Fruit fly (Drosophila melanogaster) whole organism, embryonic: ENCODE measurements around the gene Dic61B.
A peak's percentile ranks its signal among the peaks of the same experiment; 100 is the strongest.

Experiments
- C15 ChIP-seq: fragments of 200-800 bp; sonication (Bioruptor generic); IDR thresholded peaks from 3 replicates; pipeline ENCODE4 v1.3.6; 2022; ENCODE audit warnings: missing biosample characterization, missing genetic modification characterization
- CG1024 ChIP-seq: fragments of 200-800 bp; sonication (Bioruptor generic); IDR thresholded peaks from 2 replicates; pipeline ENCODE4 v1.3.6; 2022; ENCODE audit warnings: missing biosample characterization, missing genetic modification characterization
- CG12219 ChIP-seq: fragments of 200-800 bp; sonication (Bioruptor generic); optimal IDR thresholded peaks from 3 replicates; lab custom pipeline; 2018; ENCODE audit warnings: missing biosample characterization, mild to moderate bottlenecking, missing genetic modification characterization
- CG12659 ChIP-seq: fragments of 200-800 bp; sonication (Bioruptor generic); optimal IDR thresholded peaks from 3 replicates; lab custom pipeline; 2017; ENCODE audit warnings: mild to moderate bottlenecking, missing biosample characterization, missing genetic modification reagents, missing genetic modification characterization
- CG12769 ChIP-seq: fragments of 200-800 bp; sonication (Bioruptor generic); optimal IDR thresholded peaks from 2 replicates; lab custom pipeline; 2019; ENCODE audit warnings: missing biosample characterization, mild to moderate bottlenecking, missing genetic modification characterization, moderate library complexity
- CG13123 ChIP-seq: fragments of 200-800 bp; sonication (Bioruptor generic); optimal IDR thresholded peaks from 2 replicates; lab custom pipeline; 2016; ENCODE audit warnings: missing biosample characterization, missing genetic modification characterization
- CG14441 ChIP-seq: fragments of 200-800 bp; sonication (Bioruptor generic); IDR thresholded peaks from 2 replicates; pipeline ENCODE4 v1.3.6; 2022; ENCODE audit warnings: missing biosample characterization, missing genetic modification characterization
- CG1647 ChIP-seq: fragments of 200-800 bp; sonication (Bioruptor generic); optimal IDR thresholded peaks from 3 replicates; lab custom pipeline; 2016; ENCODE audit warnings: missing biosample characterization, missing genetic modification characterization
- CG17568 ChIP-seq: fragments of 200-800 bp; sonication (Bioruptor generic); optimal IDR thresholded peaks from 2 replicates; lab custom pipeline; 2018; ENCODE audit warnings: missing biosample characterization, mild to moderate bottlenecking, missing genetic modification characterization, moderate library complexity
- CG17912 ChIP-seq: fragments of 200-800 bp; sonication (Bioruptor generic); optimal IDR thresholded peaks from 2 replicates; lab custom pipeline; 2018; ENCODE audit warnings: missing biosample characterization, mild to moderate bottlenecking, missing genetic modification characterization
- CG2120 ChIP-seq: fragments of 200-800 bp; sonication (Bioruptor generic); optimal IDR thresholded peaks from 3 replicates; lab custom pipeline; 2016; ENCODE audit warnings: missing biosample characterization, missing genetic modification characterization
- CG30020 ChIP-seq: fragments of 200-800 bp; optimal IDR thresholded peaks from 2 replicates; lab custom pipeline; 2019; ENCODE audit warnings: missing biosample characterization, mild to moderate bottlenecking, missing genetic modification characterization, moderate library complexity
- CG31224 ChIP-seq: fragments of 200-800 bp; sonication (Bioruptor generic); IDR thresholded peaks from 2 replicates; pipeline ENCODE4 v1.3.6; 2022; ENCODE audit warnings: missing biosample characterization, missing genetic modification characterization
- CG3281 ChIP-seq: fragments of 200-800 bp; sonication (Bioruptor generic); optimal IDR thresholded peaks from 3 replicates; lab custom pipeline; 2017; ENCODE audit warnings: missing biosample characterization, mild to moderate bottlenecking, missing genetic modification characterization
- CG34376 ChIP-seq: fragments of 200-800 bp; sonication (Bioruptor generic); optimal IDR thresholded peaks from 2 replicates; lab custom pipeline; 2018; ENCODE audit warnings: missing biosample characterization, mild to moderate bottlenecking, missing genetic modification characterization
- CG4617 ChIP-seq: fragments of 200-800 bp; sonication (Bioruptor generic); optimal IDR thresholded peaks from 3 replicates; lab custom pipeline; 2016; ENCODE audit warnings: missing biosample characterization, missing genetic modification characterization, borderline replicate concordance
- CG4730 ChIP-seq: fragments of 200-800 bp; sonication (Bioruptor generic); IDR thresholded peaks from 2 replicates; pipeline ENCODE4 v1.3.6; 2022; ENCODE audit warnings: missing biosample characterization, missing genetic modification characterization
- CG5245 ChIP-seq: fragments of 200-800 bp; sonication (Bioruptor generic); optimal IDR thresholded peaks from 3 replicates; lab custom pipeline; 2016; ENCODE audit warnings: missing biosample characterization, missing genetic modification characterization
- CG6654 ChIP-seq: fragments of 200-800 bp; sonication (Bioruptor generic); optimal IDR thresholded peaks from 2 replicates; lab custom pipeline; 2017; ENCODE audit warnings: missing biosample characterization, mild to moderate bottlenecking, missing genetic modification characterization
- CG6854 ChIP-seq: fragments of 200-800 bp; sonication (Bioruptor generic); optimal IDR thresholded peaks from 3 replicates; lab custom pipeline; 2017; ENCODE audit warnings: missing biosample characterization, mild to moderate bottlenecking, missing genetic modification characterization
- CG7372 ChIP-seq: fragments of 200-800 bp; sonication (Bioruptor generic); IDR thresholded peaks from 2 replicates; pipeline ENCODE4 v1.3.6; 2022; ENCODE audit warnings: missing biosample characterization, missing genetic modification characterization
- CG8359 ChIP-seq: fragments of 200-800 bp; sonication (Bioruptor generic); optimal IDR thresholded peaks from 2 replicates; lab custom pipeline; 2017; ENCODE audit warnings: missing biosample characterization, mild to moderate bottlenecking, missing genetic modification characterization, borderline replicate concordance
- CG9797 ChIP-seq: fragments of 200-800 bp; sonication (Bioruptor generic); optimal IDR thresholded peaks from 3 replicates; lab custom pipeline; 2018; ENCODE audit warnings: missing biosample characterization, mild to moderate bottlenecking, missing genetic modification characterization
- CG9932 ChIP-seq: fragments of 200-800 bp; sonication (Bioruptor generic); IDR thresholded peaks from 2 replicates; pipeline ENCODE4 v1.3.6; 2022; ENCODE audit warnings: missing biosample characterization, missing genetic modification characterization
- D19B ChIP-seq: fragments of 200-800 bp; sonication (Bioruptor generic); optimal IDR thresholded peaks from 2 replicates; lab custom pipeline; 2017; ENCODE audit warnings: missing biosample characterization, mild to moderate bottlenecking, missing genetic modification characterization
- Fer2 ChIP-seq: fragments of 200-800 bp; sonication (Bioruptor generic); optimal IDR thresholded peaks from 2 replicates; lab custom pipeline; 2018; ENCODE audit warnings: missing biosample characterization, mild to moderate bottlenecking, missing genetic modification characterization, moderate library complexity
- Hr51 ChIP-seq, 2 experiments: fragments of 200-800 bp; sonication (Bioruptor generic); optimal IDR thresholded peaks; 2 replicates in 1 of 2; 3 replicates in 1 of 2; lab custom pipeline; 2016 to 2018; ENCODE audit warnings: missing biosample characterization in 2 of 2, missing genetic modification characterization in 2 of 2, mild to moderate bottlenecking in 1 of 2, moderate library complexity in 1 of 2
- Kr ChIP-seq: fragments of 200-800 bp; sonication (Bioruptor generic); optimal IDR thresholded peaks from 2 replicates; lab custom pipeline; 2017; ENCODE audit warnings: missing biosample characterization, mild to moderate bottlenecking, missing genetic modification characterization
- MESR4 ChIP-seq: fragments of 200-800 bp; sonication (Bioruptor generic); optimal IDR thresholded peaks from 2 replicates; lab custom pipeline; 2018; ENCODE audit warnings: missing biosample characterization, mild to moderate bottlenecking, missing genetic modification characterization, moderate library complexity
- Med ChIP-seq: fragments of 200-800 bp; sonication (Bioruptor generic); peaks from one replicate; lab custom pipeline; 2016; ENCODE audit warnings: missing biosample characterization, missing genetic modification characterization, mild to moderate bottlenecking, inconsistent platforms, moderate library complexity
- NK7.1 ChIP-seq: fragments of 200-800 bp; sonication (Bioruptor generic); optimal IDR thresholded peaks from 3 replicates; lab custom pipeline; 2016; ENCODE audit warnings: missing biosample characterization, missing genetic modification characterization
- Nf-YC ChIP-seq: fragments of 200-800 bp; optimal IDR thresholded peaks from 3 replicates; lab custom pipeline; 2019; ENCODE audit warnings: missing biosample characterization, mild to moderate bottlenecking, missing genetic modification characterization, moderate library complexity
- Oaz ChIP-seq: fragments of 200-800 bp; sonication (Bioruptor generic); IDR thresholded peaks from 2 replicates; pipeline ENCODE4 v1.3.6; 2022; ENCODE audit warnings: missing biosample characterization, missing genetic modification characterization
- Opbp ChIP-seq: fragments of 200-800 bp; sonication (Bioruptor generic); IDR thresholded peaks from 3 replicates; pipeline ENCODE4 v1.3.6; 2022; ENCODE audit warnings: missing biosample characterization, missing genetic modification characterization; ENCODE audit not compliant: partially characterized antibody
- Poxn ChIP-seq: fragments of 200-800 bp; sonication (Bioruptor generic); IDR thresholded peaks from 2 replicates; pipeline ENCODE4 v1.3.6; 2022; ENCODE audit warnings: missing biosample characterization, missing genetic modification characterization
- Taf1 ChIP-seq: fragments of 200-800 bp; sonication (Bioruptor generic); IDR thresholded peaks from 2 replicates; pipeline ENCODE4 v1.3.6; 2022; ENCODE audit warnings: missing biosample characterization, missing genetic modification characterization
- Tbp ChIP-seq: fragments of >200 bp; optimal IDR thresholded peaks from 2 replicates; lab custom pipeline; 2018; ENCODE audit warnings: missing biosample characterization, missing genetic modification characterization
- Usf ChIP-seq: fragments of 200-800 bp; sonication (Bioruptor generic); optimal IDR thresholded peaks from 2 replicates; lab custom pipeline; 2017; ENCODE audit warnings: missing genotype, missing biosample characterization, missing genetic modification characterization
- az2 ChIP-seq: fragments of 200-800 bp; sonication (Bioruptor generic); optimal IDR thresholded peaks from 3 replicates; lab custom pipeline; 2016; ENCODE audit warnings: missing biosample characterization, missing genetic modification characterization
- gce ChIP-seq: fragments of 200-800 bp; sonication (Bioruptor generic); IDR thresholded peaks from 3 replicates; pipeline ENCODE4 v1.3.6; 2022; ENCODE audit warnings: missing biosample characterization, missing genetic modification characterization
- kay ChIP-seq: fragments of 200-800 bp; sonication (Bioruptor generic); optimal IDR thresholded peaks from 2 replicates; lab custom pipeline; 2016; ENCODE audit warnings: missing biosample characterization, missing genetic modification characterization
- nerfin-1 ChIP-seq: fragments of 200-800 bp; sonication (Bioruptor generic); optimal IDR thresholded peaks from 3 replicates; lab custom pipeline; 2019; ENCODE audit warnings: missing biosample characterization, mild to moderate bottlenecking, missing genetic modification characterization, moderate library complexity
- pfk ChIP-seq: fragments of 200-800 bp; sonication (Bioruptor generic); optimal IDR thresholded peaks from 2 replicates; lab custom pipeline; 2018; ENCODE audit warnings: missing biosample characterization, mild to moderate bottlenecking, missing genetic modification characterization, moderate library complexity
- ranshi ChIP-seq: fragments of 200-800 bp; sonication (Bioruptor generic); IDR thresholded peaks from 2 replicates; pipeline ENCODE4 v1.3.6; 2022; ENCODE audit warnings: missing biosample characterization, missing genetic modification characterization
- repo ChIP-seq: fragments of 200-800 bp; sonication (Bioruptor generic); optimal IDR thresholded peaks from 2 replicates; lab custom pipeline; 2016; ENCODE audit warnings: missing biosample characterization, missing genetic modification characterization
- tio ChIP-seq: fragments of 200-800 bp; sonication (Bioruptor generic); optimal IDR thresholded peaks from 2 replicates; lab custom pipeline; 2017; ENCODE audit warnings: missing biosample characterization, missing genetic modification characterization, inconsistent platforms
- toy ChIP-seq: fragments of 200-800 bp; sonication (Bioruptor generic); IDR thresholded peaks from 2 replicates; pipeline ENCODE4 v1.3.6; 2022; ENCODE audit warnings: missing biosample characterization, missing genetic modification characterization
- trh ChIP-seq: fragments of 200-800 bp; sonication (Bioruptor generic); optimal IDR thresholded peaks from 2 replicates; lab custom pipeline; 2016; ENCODE audit warnings: missing biosample characterization, missing genetic modification characterization
- zfh1 ChIP-seq: fragments of 200-800 bp; sonication (Bioruptor generic); IDR thresholded peaks from 3 replicates; pipeline ENCODE4 v1.3.6; 2022; ENCODE audit warnings: missing biosample characterization, missing genetic modification characterization

Dic61B gene

dm6 chr3L:131151-131997 lies 21.0 kb downstream of the Dic61B start (continued):
- peak; percentile 45 for TF ChIP-seq CG9932 (GFP tag; lab: Robert Waterston, UW)
- TF ChIP-seq CG5245 (GFP tag; lab: Kevin White, UChicago), result no peak
- TF ChIP-seq zfh1 (GFP tag; lab: Robert Waterston, UW), result no peak; the same call in 2 of the 3 replicates
- no peak for TF ChIP-seq CG14441 (GFP tag; lab: Robert Waterston, UW)
- peak; percentile 61; the same call in 2 of the 3 replicates for TF ChIP-seq Opbp (GFP tag; lab: Robert Waterston, UW)
- peak; percentile 85 for TF ChIP-seq CG34376 (GFP tag; lab: Kevin White, UChicago)
- no peak for TF ChIP-seq toy
- TF ChIP-seq CG30020 (tag; lab: Kevin White, UChicago), result no peak
- TF ChIP-seq CG2120, result no peak
- no peak for TF ChIP-seq C15 (GFP tag; lab: Robert Waterston, UW)
- no peak for TF ChIP-seq az2 (GFP tag; lab: Kevin White, UChicago)
- 0 out of 2 replicates have a peak, but pooled peaks have one; percentile 6 for TF ChIP-seq CG7372
- TF ChIP-seq ranshi (GFP tag; lab: Robert Waterston, UW), result no peak; the same call in 1 of the 2 replicates
- no peak for TF ChIP-seq tio (GFP tag; lab: Kevin White, UChicago)
- TF ChIP-seq CG6654 (GFP tag; lab: Kevin White, UChicago), result no peak
- TF ChIP-seq CG1647 (GFP tag; lab: Kevin White, UChicago), result peak; percentile 22
- TF ChIP-seq Kr (GFP tag; lab: Kevin White, UChicago), result peak; percentile 37
- peak; percentile 78 for TF ChIP-seq CG6854 (GFP tag; lab: Kevin White, UChicago)
- no peak for TF ChIP-seq CG4617 (GFP tag; lab: Kevin White, UChicago)
- 0 out of 3 replicates have a peak, but pooled peaks have one; percentile 6 for TF ChIP-seq gce (GFP tag; lab: Robert Waterston, UW)
- peak; percentile 78 for TF ChIP-seq pfk (GFP tag; lab: Kevin White, UChicago)
- peak; percentile 66 for TF ChIP-seq CG3281
- no peak for TF ChIP-seq Tbp (GFP tag; lab: Kevin White, UChicago)
- peak; percentile 70 for TF ChIP-seq CG12769
- TF ChIP-seq Taf1 (GFP tag; lab: Robert Waterston, UW), result no peak
- peak; percentile 91 for TF ChIP-seq Med (GFP tag; lab: Kevin White, UChicago)
- no peak for TF ChIP-seq Hr51 (GFP tag; optimal IDR thresholded peaks at IDR 0.05; lab: Kevin White, UChicago)
- no peak for TF ChIP-seq CG12659
- no peak for TF ChIP-seq repo (GFP tag; lab: Kevin White, UChicago)
- peak; percentile 93 for TF ChIP-seq nerfin-1 (tag; lab: Kevin White, UChicago)
- peak; percentile 39 for TF ChIP-seq Nf-YC
- TF ChIP-seq Usf (GFP tag; lab: Kevin White, UChicago), result no peak
- TF ChIP-seq MESR4 (GFP tag; lab: Kevin White, UChicago), result no peak
- peak; percentile 14 for TF ChIP-seq CG13123 (GFP tag; lab: Kevin White, UChicago)
- no peak for TF ChIP-seq CG9797
- 0 out of 2 replicates have a peak, but pooled peaks have one; percentile 25 for TF ChIP-seq CG31224 (GFP tag; lab: Robert Waterston, UW)
- no peak for TF ChIP-seq CG8359 (GFP tag; lab: Kevin White, UChicago)
- no peak for TF ChIP-seq Fer2 (tag; lab: Kevin White, UChicago)
- TF ChIP-seq CG17568 (GFP tag; lab: Kevin White, UChicago), result peak; percentile 82
- peak; percentile 20 for TF ChIP-seq CG17912 (GFP tag; lab: Kevin White, UChicago)
- TF ChIP-seq Oaz (GFP tag; lab: Robert Waterston, UW), result no peak
- TF ChIP-seq CG1024, result no peak
- TF ChIP-seq D19B (GFP tag; lab: Kevin White, UChicago), result no peak
- no peak for TF ChIP-seq kay (GFP tag; lab: Kevin White, UChicago)
- no peak for TF ChIP-seq trh (GFP tag; lab: Kevin White, UChicago)
- TF ChIP-seq Poxn (GFP tag; lab: Robert Waterston, UW), result no peak
- TF ChIP-seq CG12219, result no peak
- no peak for TF ChIP-seq NK7.1 (GFP tag; lab: Kevin White, UChicago)
- no peak for TF ChIP-seq CG4730
